Fruit fly (Drosophila melanogaster): ENCODE results near the gene Nepl9.

DNA sequence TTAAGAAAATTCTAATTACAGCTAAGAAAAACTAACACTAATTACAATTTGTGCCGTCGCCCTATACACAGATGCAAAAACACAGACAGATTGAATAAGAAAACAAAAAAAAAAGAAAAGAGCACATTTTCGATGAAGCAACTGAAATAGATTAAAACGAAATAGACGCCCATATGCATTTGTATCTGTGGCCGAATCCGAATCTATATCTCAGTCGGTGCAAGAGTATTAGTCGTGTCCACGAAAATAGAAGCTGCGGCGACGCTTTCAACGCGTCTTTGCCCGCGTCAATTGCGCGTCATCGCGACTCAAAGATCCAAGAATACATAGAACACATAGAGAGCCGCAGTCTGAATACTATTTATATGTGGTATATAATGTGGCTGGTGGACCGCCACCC is 37.9 kb upstream of the Nepl9 start:
- TF ChIP-seq Hr38 (GFP tag; optimal IDR thresholded peaks at IDR 0.05): no peak
- TF ChIP-seq fd59A (GFP tag; optimal IDR thresholded peaks at IDR 0.05): no peak
- no peak for TF ChIP-seq Hr4 (GFP tag; optimal IDR thresholded peaks at IDR 0.05)
- no peak for TF ChIP-seq Sox102F (GFP tag; optimal IDR thresholded peaks at IDR 0.05)
- no peak for TF ChIP-seq CG6163 (GFP tag; IDR thresholded peaks at IDR 0.05)
- TF ChIP-seq CG6854 (GFP tag; optimal IDR thresholded peaks at IDR 0.05): no peak
- TF ChIP-seq CG8632 (GFP tag; optimal IDR thresholded peaks at IDR 0.05): no peak
- TF ChIP-seq pdm3 (GFP tag; optimal IDR thresholded peaks at IDR 0.05): no peak
- TF ChIP-seq Smox (GFP tag; optimal IDR thresholded peaks at IDR 0.05): no peak
- no peak for TF ChIP-seq Ets96B (tag; optimal IDR thresholded peaks at IDR 0.05)
- no peak for TF ChIP-seq salr (GFP tag; optimal IDR thresholded peaks at IDR 0.05)
- no peak for TF ChIP-seq net (GFP tag; optimal IDR thresholded peaks at IDR 0.05)
- TF ChIP-seq lz (GFP tag; optimal IDR thresholded peaks at IDR 0.05): no peak
